Worm (Caenorhabditis elegans) whole organism, early embryonic: ENCODE results near the gene F53F4.11.

Source experiments
- B0310.2 ChIP-seq: sonication (generic microtip); optimal IDR thresholded peaks from 2 replicates; lab custom pipeline; 2016; ENCODE audit warnings: mild to moderate bottlenecking, missing genetic modification characterization, missing compliant biosample characterization
- aly-1 ChIP-seq: sonication (generic microtip); optimal IDR thresholded peaks from 2 replicates; lab custom pipeline; 2016; ENCODE audit warnings: missing genetic modification characterization, missing compliant biosample characterization
- ama-1 ChIP-seq: fragments of 150-350 bp; optimal IDR thresholded peaks from 2 replicates; lab custom pipeline; 2014
- ceh-13 ChIP-seq: fragments of 200-800 bp; sonication (Bioruptor generic); optimal IDR thresholded peaks from 2 replicates; lab custom pipeline; 2018; ENCODE audit warnings: mild to moderate bottlenecking, missing genetic modification characterization, missing compliant biosample characterization
- ceh-36 ChIP-seq: sonication (generic microtip); optimal IDR thresholded peaks from 2 replicates; lab custom pipeline; 2016; ENCODE audit warnings: missing genetic modification characterization, inconsistent platforms, missing compliant biosample characterization
- ets-7 ChIP-seq: sonication (generic microtip); optimal IDR thresholded peaks from 2 replicates; lab custom pipeline; 2016; ENCODE audit warnings: missing genotype, missing genetic modification characterization, missing compliant biosample characterization
- flt-1 ChIP-seq: fragments of 200-800 bp; sonication (Bioruptor generic); IDR thresholded peaks from 2 replicates; pipeline ENCODE4 v1.3.6; 2022; ENCODE audit warnings: missing genetic modification characterization, missing compliant biosample characterization
- hmg-4 ChIP-seq: fragments of 200-800 bp; sonication (Bioruptor generic); optimal IDR thresholded peaks from 2 replicates; lab custom pipeline; 2018; ENCODE audit warnings: mild to moderate bottlenecking, missing genetic modification characterization, missing compliant biosample characterization
- pes-1 ChIP-seq: fragments of 200-800 bp; sonication (Bioruptor generic); IDR thresholded peaks from 2 replicates; pipeline ENCODE4 v1.3.6; 2022; ENCODE audit warnings: missing genetic modification reagents, missing genetic modification characterization, missing compliant biosample characterization
- sea-1 ChIP-seq: fragments of 200-800 bp; sonication (Bioruptor generic); conservative IDR thresholded peaks from 2 replicates; pipeline ENCODE4 v1.3.6; 2022; ENCODE audit warnings: missing genetic modification characterization, missing compliant biosample characterization
- tbx-37 ChIP-seq: fragments of 200-800 bp; sonication (Bioruptor generic); conservative IDR thresholded peaks from 2 replicates; pipeline ENCODE4 v1.3.6; 2022; ENCODE audit warnings: missing genetic modification reagents, missing genetic modification characterization, missing compliant biosample characterization
- tra-4 ChIP-seq: sonication (generic microtip); optimal IDR thresholded peaks from 2 replicates; lab custom pipeline; 2017; ENCODE audit warnings: missing genetic modification characterization, missing compliant biosample characterization

ce11 chrV:13666460-13666859 is 42.1 kb upstream of the F53F4.11 start:
- TF ChIP-seq ama-1 (lab: Kevin White, UChicago): no peak
- no peak for TF ChIP-seq aly-1
- no peak for TF ChIP-seq tra-4 (tag; lab: Kevin White, UChicago)
- TF ChIP-seq B0310.2: no peak
- TF ChIP-seq flt-1 (GFP tag; lab: Robert Waterston, UW): no peak
- no peak for TF ChIP-seq hmg-4
- TF ChIP-seq sea-1 (GFP tag; lab: Robert Waterston, UW): no peak
- no peak for TF ChIP-seq ceh-13 (GFP tag; lab: Kevin White, UChicago)
- TF ChIP-seq pes-1 (GFP tag; lab: Robert Waterston, UW): no peak
- no peak for TF ChIP-seq ets-7 (tag; lab: Kevin White, UChicago)
- TF ChIP-seq tbx-37 (GFP tag; lab: Robert Waterston, UW): no peak
- TF ChIP-seq ceh-36 (tag; lab: Kevin White, UChicago): no peak
